Comparison of ENCODE assay signal across 3 worm cellular contexts in the genomic region with DNA sequence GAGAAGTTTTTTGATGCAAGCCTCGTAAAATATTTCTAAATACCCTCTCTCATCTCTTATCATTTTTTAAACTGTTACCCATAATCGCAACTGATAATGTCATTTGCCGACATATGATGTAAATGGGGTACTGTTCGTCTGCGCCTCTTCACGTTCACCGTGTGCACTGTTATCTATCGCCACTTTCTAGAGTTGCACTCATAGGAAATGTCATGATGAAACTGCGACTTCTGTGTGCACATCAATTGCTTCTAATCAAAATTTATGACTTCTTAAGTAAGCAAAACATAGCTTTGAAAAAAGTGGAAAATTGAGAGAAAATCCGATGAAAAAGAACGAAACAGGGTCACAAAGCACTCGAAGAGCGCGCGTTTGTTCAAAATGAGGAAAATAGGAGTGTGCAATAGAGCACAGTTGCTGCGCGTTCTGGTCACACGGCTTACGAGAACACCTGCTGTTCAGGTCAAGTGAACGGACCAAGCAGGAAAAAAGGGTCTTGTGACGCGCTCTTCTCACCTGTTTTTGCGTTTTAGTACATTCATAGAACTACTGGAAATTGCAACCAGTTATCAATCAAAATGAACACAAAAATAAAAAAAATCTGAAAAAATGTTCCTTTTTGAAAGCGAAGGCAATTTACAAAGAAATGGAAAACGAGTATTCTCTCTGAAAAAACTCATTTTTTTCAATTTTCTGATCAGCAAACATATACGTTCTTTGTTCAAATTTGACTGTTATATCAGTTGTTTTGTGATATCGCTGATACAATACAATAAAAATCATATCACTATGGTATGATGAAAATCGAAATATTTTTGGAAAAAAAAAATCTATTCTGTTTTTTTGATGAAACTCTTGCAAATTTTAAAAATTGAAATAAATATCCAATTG.
TF ChIP-seq lines count a peak whose summit lies in the region.

No protein-coding gene starts in this region.

TF ChIP-seq in whole organism, L1 larva, 84 proteins besides CTCF, POLR2A, EP300 and RAD21 (continued from another document and continues in another):
- TF ChIP-seq egl-13 (tag; optimal IDR thresholded peaks at IDR 0.05; lab: Kevin White, UChicago): no peak
- no peak for TF ChIP-seq unc-62 (GFP tag; optimal IDR thresholded peaks at IDR 0.05; lab: Kevin White, UChicago)
- no peak for TF ChIP-seq nhr-12 (tag; optimal IDR thresholded peaks at IDR 0.05; lab: Kevin White, UChicago)
- TF ChIP-seq ceh-8 (GFP tag; optimal IDR thresholded peaks at IDR 0.05; lab: Kevin White, UChicago): no peak
- peak in 1 of 3 experiments; percentile 47 for TF ChIP-seq dpl-1 (GFP tag; optimal IDR thresholded peaks at IDR 0.05; lab: Kevin White, UChicago)
- no peak for TF ChIP-seq nhr-28 (tag; optimal IDR thresholded peaks at IDR 0.05; lab: Kevin White, UChicago)
- no peak for TF ChIP-seq mdl-1 (tag; optimal IDR thresholded peaks at IDR 0.05; lab: Kevin White, UChicago)
- peak; percentile 59 for TF ChIP-seq nhr-90 (tag; optimal IDR thresholded peaks at IDR 0.05; lab: Kevin White, UChicago; ENCODE audit: poor library complexity)
- TF ChIP-seq zip-4 (GFP tag; optimal IDR thresholded peaks at IDR 0.05; lab: Kevin White, UChicago): no peak
- no peak for TF ChIP-seq nhr-85 (tag; lab: Kevin White, UChicago)
- TF ChIP-seq sox-4 (tag; optimal IDR thresholded peaks at IDR 0.05; lab: Kevin White, UChicago): no peak
- TF ChIP-seq pag-3 (tag; optimal IDR thresholded peaks at IDR 0.05; lab: Kevin White, UChicago; ENCODE audit: borderline replicate concordance, insufficient read depth): no peak
- no peak for TF ChIP-seq lin-39 (tag; optimal IDR thresholded peaks at IDR 0.05; lab: Kevin White, UChicago)
- no peak for TF ChIP-seq blmp-1 (tag; optimal IDR thresholded peaks at IDR 0.05; lab: Kevin White, UChicago)
- TF ChIP-seq efl-1 (optimal IDR thresholded peaks at IDR 0.05; lab: Kevin White, UChicago): peak in 1 of 2 experiments; percentile 9
- peak; percentile 6 to 91 for TF ChIP-seq efl-1 (GFP tag; optimal IDR thresholded peaks at IDR 0.05 in 1 of 2; lab: Kevin White, UChicago)
- TF ChIP-seq mab-9 (GFP tag; IDR thresholded peaks at IDR 0.05; lab: Robert Waterston, UW): no peak
- TF ChIP-seq nhr-77 (tag; optimal IDR thresholded peaks at IDR 0.05; lab: Kevin White, UChicago): peak; percentile 40
- TF ChIP-seq elt-3 (tag; optimal IDR thresholded peaks at IDR 0.05; lab: Kevin White, UChicago): no peak
- no peak for TF ChIP-seq ztf-11 (tag; optimal IDR thresholded peaks at IDR 0.05; lab: Kevin White, UChicago)
- TF ChIP-seq grh-1 (GFP tag; IDR thresholded peaks at IDR 0.05; lab: Robert Waterston, UW): no peak
- no peak for TF ChIP-seq mep-1 (tag; optimal IDR thresholded peaks at IDR 0.05; lab: Kevin White, UChicago)
- peak; percentile 82 for TF ChIP-seq tlp-1 (tag; optimal IDR thresholded peaks at IDR 0.05; lab: Kevin White, UChicago)
- TF ChIP-seq lsy-2 (tag; optimal IDR thresholded peaks at IDR 0.05; lab: Kevin White, UChicago): peak in 1 of 2 experiments; percentile 20
- TF ChIP-seq C04F5.9 (tag; optimal IDR thresholded peaks at IDR 0.05; lab: Kevin White, UChicago): no peak
- TF ChIP-seq nhr-11 (tag; optimal IDR thresholded peaks at IDR 0.05; lab: Kevin White, UChicago): no peak
- peak; percentile 5 for TF ChIP-seq hpl-2 (GFP tag; optimal IDR thresholded peaks at IDR 0.05; lab: Kevin White, UChicago)
- TF ChIP-seq isw-1 (GFP tag; IDR thresholded peaks at IDR 0.05; lab: Robert Waterston, UW): no peak
- no peak for TF ChIP-seq zag-1 (tag; optimal IDR thresholded peaks at IDR 0.05; lab: Kevin White, UChicago)
- no peak for TF ChIP-seq ets-5 (GFP tag; IDR thresholded peaks at IDR 0.05; lab: Robert Waterston, UW)
- no peak for TF ChIP-seq sup-37 (GFP tag; optimal IDR thresholded peaks at IDR 0.05; lab: Kevin White, UChicago)
- TF ChIP-seq swsn-7 (tag; optimal IDR thresholded peaks at IDR 0.05; lab: Kevin White, UChicago): no peak
- peak in 1 of 3 experiments; percentile 17 for TF ChIP-seq ceh-82 (tag; optimal IDR thresholded peaks at IDR 0.05; lab: Kevin White, UChicago)
- no peak for TF ChIP-seq lin-13 (GFP tag; optimal IDR thresholded peaks at IDR 0.05; lab: Kevin White, UChicago)
- TF ChIP-seq efl-3 (GFP tag; optimal IDR thresholded peaks at IDR 0.05; lab: Kevin White, UChicago): no peak
- TF ChIP-seq ces-1 (GFP tag; optimal IDR thresholded peaks at IDR 0.05; lab: Kevin White, UChicago): no peak
- TF ChIP-seq F16B12.6 (tag; optimal IDR thresholded peaks at IDR 0.05; lab: Kevin White, UChicago): no peak
- TF ChIP-seq ceh-88 (GFP tag; IDR thresholded peaks at IDR 0.05; lab: Robert Waterston, UW): no peak
- no peak for TF ChIP-seq unc-86 (tag; optimal IDR thresholded peaks at IDR 0.05; lab: Kevin White, UChicago)
- no peak for TF ChIP-seq unc-130 (tag; optimal IDR thresholded peaks at IDR 0.05; lab: Kevin White, UChicago)
- no peak for TF ChIP-seq fkh-4 (tag; optimal IDR thresholded peaks at IDR 0.05; lab: Kevin White, UChicago; ENCODE audit: borderline replicate concordance)

TF ChIP-seq in whole organism, L3 larva, 47 proteins besides CTCF, POLR2A, EP300 and RAD21 (continued from another document):
- TF ChIP-seq eor-1 (tag; optimal IDR thresholded peaks at IDR 0.05; lab: Kevin White, UChicago): no peak
- no peak for TF ChIP-seq ceh-16 (tag; optimal IDR thresholded peaks at IDR 0.05; lab: Kevin White, UChicago)
- TF ChIP-seq elt-3 (tag; optimal IDR thresholded peaks at IDR 0.05; lab: Kevin White, UChicago): no peak
- no peak for TF ChIP-seq aly-2 (tag; optimal IDR thresholded peaks at IDR 0.05; lab: Kevin White, UChicago)
- no peak for TF ChIP-seq nhr-25 (tag; optimal IDR thresholded peaks at IDR 0.05; lab: Kevin White, UChicago)
- no peak for TF ChIP-seq ztf-4 (tag; optimal IDR thresholded peaks at IDR 0.05; lab: Kevin White, UChicago)
- TF ChIP-seq zag-1 (tag; optimal IDR thresholded peaks at IDR 0.05; lab: Kevin White, UChicago): no peak
- no peak for TF ChIP-seq fos-1 (tag; optimal IDR thresholded peaks at IDR 0.05; lab: Kevin White, UChicago)
- no peak for TF ChIP-seq nhr-67 (tag; optimal IDR thresholded peaks at IDR 0.05; lab: Kevin White, UChicago)
- no peak for TF ChIP-seq nhr-23 (tag; optimal IDR thresholded peaks at IDR 0.05; lab: Kevin White, UChicago)
- TF ChIP-seq pqm-1 (tag; optimal IDR thresholded peaks at IDR 0.05; lab: Kevin White, UChicago): peak; percentile 94
- TF ChIP-seq ama-1 (optimal IDR thresholded peaks at IDR 0.05; lab: Kevin White, UChicago): no peak
- TF ChIP-seq daf-12 (tag; optimal IDR thresholded peaks at IDR 0.05; lab: Kevin White, UChicago): no peak
- TF ChIP-seq ceh-9 (tag; optimal IDR thresholded peaks at IDR 0.05; lab: Kevin White, UChicago): no peak
- peak; percentile 30 for TF ChIP-seq nfya-1 (tag; optimal IDR thresholded peaks at IDR 0.05; lab: Kevin White, UChicago; ENCODE audit: insufficient read depth)
- TF ChIP-seq pha-4 (tag; optimal IDR thresholded peaks at IDR 0.05; lab: Kevin White, UChicago): peak; percentile 45
- peak; percentile 20 for TF ChIP-seq nhr-43 (tag; optimal IDR thresholded peaks at IDR 0.05; lab: Kevin White, UChicago; ENCODE audit: poor library complexity, severe bottlenecking)
- TF ChIP-seq egl-27 (tag; optimal IDR thresholded peaks at IDR 0.05; lab: Kevin White, UChicago): no peak

TF ChIP-seq in whole organism, young adult, 124 proteins besides CTCF, POLR2A, EP300 and RAD21 (continued from another document):
- peak; percentile 49 for TF ChIP-seq ztf-22 (GFP tag; optimal IDR thresholded peaks at IDR 0.05; lab: Kevin White, UChicago)
- no peak for TF ChIP-seq lin-26 (GFP tag; IDR thresholded peaks at IDR 0.05; lab: Robert Waterston, UW)
- no peak for TF ChIP-seq F33H1.4 (GFP tag; IDR thresholded peaks at IDR 0.05; lab: Robert Waterston, UW)
- 0 out of 2 replicates have a peak, but pooled peaks have one; percentile 16 for TF ChIP-seq K11D2.4 (GFP tag; IDR thresholded peaks at IDR 0.05; lab: Robert Waterston, UW)
- TF ChIP-seq unc-62 (GFP tag; optimal IDR thresholded peaks at IDR 0.05; lab: Kevin White, UChicago): peak; percentile 62
- TF ChIP-seq bed-1 (GFP tag; IDR thresholded peaks at IDR 0.05; lab: Robert Waterston, UW): no peak
- TF ChIP-seq let-526 (GFP tag; IDR thresholded peaks at IDR 0.05; lab: Robert Waterston, UW): 0 out of 2 replicates have a peak, but pooled peaks have one; percentile 38
- TF ChIP-seq snpc-3.4 (tag; optimal IDR thresholded peaks at IDR 0.05; lab: Kevin White, UChicago): no peak
- no peak for TF ChIP-seq tlf-1 (GFP tag; optimal IDR thresholded peaks at IDR 0.05; lab: Kevin White, UChicago)
- no peak for TF ChIP-seq C06A6.2 (GFP tag; conservative IDR thresholded peaks at IDR 0.05; lab: Robert Waterston, UW)
- TF ChIP-seq ceh-27 (GFP tag; optimal IDR thresholded peaks at IDR 0.05; lab: Kevin White, UChicago): peak; percentile 36
- TF ChIP-seq pbrm-1 (GFP tag; IDR thresholded peaks at IDR 0.05; lab: Robert Waterston, UW): no peak
- TF ChIP-seq hmg-1.2 (GFP tag; IDR thresholded peaks at IDR 0.05; lab: Robert Waterston, UW): peak; percentile 58; the same call in 1 of the 2 replicates
TF ChIP-seq in whole organism, young adult: peak in this region for 18.
